Fruit fly (Drosophila melanogaster): ENCODE results near the gene CG3156.

Gene CG3156

dm6 chrX:522357-523043, 34.8 kb downstream of the CG3156 start (continued):
- TF ChIP-seq CG10209 (GFP tag; optimal IDR thresholded peaks at IDR 0.05) (peak; percentile 67), NfI (GFP tag; optimal IDR thresholded peaks at IDR 0.05) (peak; percentile 88), fd64A (GFP tag; optimal IDR thresholded peaks at IDR 0.05) (peak; percentile 70), dmrt11E (tag; optimal IDR thresholded peaks at IDR 0.05) (peak; percentile 35), CG8388 (GFP tag; optimal IDR thresholded peaks at IDR 0.05) (peak; percentile 41), CG1792 (GFP tag; optimal IDR thresholded peaks at IDR 0.05) (peak; percentile 72), HLH4C (GFP tag; IDR thresholded peaks at IDR 0.05; ENCODE audit: partially characterized antibody) (no peak), Antp (GFP tag; optimal IDR thresholded peaks at IDR 0.05) (peak; percentile 94), bcd (GFP tag; optimal IDR thresholded peaks at IDR 0.05) (peak; percentile 74), Lim3 (GFP tag; IDR thresholded peaks at IDR 0.05) (no peak), sc (optimal IDR thresholded peaks at IDR 0.05) (no peak), sc (GFP tag; optimal IDR thresholded peaks at IDR 0.05) (no peak), ac (GFP tag; optimal IDR thresholded peaks at IDR 0.05) (no peak), gro (GFP tag; optimal IDR thresholded peaks at IDR 0.05) (peak; percentile 93), CG42726 (GFP tag; IDR thresholded peaks at IDR 0.05; ENCODE audit: partially characterized antibody) (no peak), Bdp1 (GFP tag; optimal IDR thresholded peaks at IDR 0.05) (peak; percentile 66), HLHmδ (GFP tag; optimal IDR thresholded peaks at IDR 0.05) (peak; percentile 83), Rfx (GFP tag; IDR thresholded peaks at IDR 0.05) (peak; percentile 98), CG8359 (GFP tag; optimal IDR thresholded peaks at IDR 0.05; ENCODE audit: borderline replicate concordance) (no peak), toy (GFP tag; IDR thresholded peaks at IDR 0.05) (peak; percentile 68), Kr (GFP tag; optimal IDR thresholded peaks at IDR 0.05) (peak; percentile 10), fd96Cb (tag; optimal IDR thresholded peaks at IDR 0.05) (peak; percentile 51), usp (GFP tag; optimal IDR thresholded peaks at IDR 0.05) (no peak), Spps (tag; optimal IDR thresholded peaks at IDR 0.05) (peak; percentile 19), stwl (tag; optimal IDR thresholded peaks at IDR 0.05) (no peak), CG17829 (tag; optimal IDR thresholded peaks at IDR 0.05) (peak; percentile 83), fu2 (GFP tag; optimal IDR thresholded peaks at IDR 0.05) (peak; percentile 82), bsh (GFP tag; optimal IDR thresholded peaks at IDR 0.05) (peak in 1 of 2 experiments; percentile 76), CG3847 (GFP tag; IDR thresholded peaks at IDR 0.05) (peak; percentile 87), CG34376 (GFP tag; optimal IDR thresholded peaks at IDR 0.05) (peak; percentile 86), CG33213 (GFP tag; optimal IDR thresholded peaks at IDR 0.05) (peak; percentile 81), CG34224 (GFP tag; IDR thresholded peaks at IDR 0.05; ENCODE audit: partially characterized antibody) (no peak), slou (GFP tag; optimal IDR thresholded peaks at IDR 0.05) (peak; percentile 40), CG12104 (GFP tag; optimal IDR thresholded peaks at IDR 0.05) (peak; percentile 61), otp (GFP tag; IDR thresholded peaks at IDR 0.05) (peak; percentile 80; the same call in 2 of the 3 replicates), CG10654 (GFP tag; optimal IDR thresholded peaks at IDR 0.05) (peak; percentile 60), CG10431 (GFP tag; optimal IDR thresholded peaks at IDR 0.05) (peak; percentile 48), CG4854 (GFP tag; optimal IDR thresholded peaks at IDR 0.05) (peak; percentile 56), CG12236 (GFP tag; optimal IDR thresholded peaks at IDR 0.05) (peak; percentile 33), Dip2 (GFP tag; IDR thresholded peaks at IDR 0.05) (no peak), pzg (GFP tag; optimal IDR thresholded peaks at IDR 0.05) (peak; percentile 25), mld (GFP tag; IDR thresholded peaks at IDR 0.05; ENCODE audit: partially characterized antibody) (no peak), MBD-R2 (GFP tag; IDR thresholded peaks at IDR 0.05) (peak; percentile 69), dm (GFP tag; optimal IDR thresholded peaks at IDR 0.05) (peak; percentile 54), Hey (tag; optimal IDR thresholded peaks at IDR 0.05) (peak; percentile 74), aop (GFP tag; IDR thresholded peaks at IDR 0.05) (peak; percentile 76; the same call in 1 of the 2 replicates), NC2α (GFP tag; optimal IDR thresholded peaks at IDR 0.05) (peak; percentile 17), Dref (GFP tag; IDR thresholded peaks at IDR 0.05) (peak; percentile 49), p53 (GFP tag; optimal IDR thresholded peaks at IDR 0.05) (peak; percentile 81)

Data from whole organism, embryonic.